Fruit fly (Drosophila melanogaster) whole organism, embryonic: ENCODE data around the gene CycE.

ENCODE experiments used
- ATbp ChIP-seq: fragments of 200-800 bp; sonication (Bioruptor generic); optimal IDR thresholded peaks from 2 replicates; lab custom pipeline; 2017; ENCODE audit warnings: missing biosample characterization, mild to moderate bottlenecking, missing genetic modification characterization, missing genetic modification reagents
- Atf6 ChIP-seq: fragments of 200-800 bp; sonication (Bioruptor generic); IDR thresholded peaks from 2 replicates; pipeline ENCODE4 v1.3.6; 2022; ENCODE audit warnings: missing biosample characterization, missing genetic modification characterization
- BEAF-32 ChIP-seq: fragments of 200-800 bp; sonication (Bioruptor generic); optimal IDR thresholded peaks from 3 replicates; lab custom pipeline; 2017; ENCODE audit warnings: missing biosample characterization, missing genetic modification characterization, mild to moderate bottlenecking, moderate library complexity, missing genetic modification reagents
- CG10147 ChIP-seq: fragments of 200-800 bp; sonication (Bioruptor generic); optimal IDR thresholded peaks from 2 replicates; lab custom pipeline; 2019; ENCODE audit warnings: missing biosample characterization, mild to moderate bottlenecking, missing genetic modification characterization, moderate library complexity
- CG1024 ChIP-seq: fragments of 200-800 bp; sonication (Bioruptor generic); IDR thresholded peaks from 2 replicates; pipeline ENCODE4 v1.3.6; 2022; ENCODE audit warnings: missing biosample characterization, missing genetic modification characterization
- CG10959 ChIP-seq: fragments of 200-800 bp; sonication (Bioruptor generic); IDR thresholded peaks from 2 replicates; pipeline ENCODE4 v1.3.6; 2022; ENCODE audit warnings: missing biosample characterization, missing genetic modification characterization
- CG11696 ChIP-seq: fragments of 200-800 bp; sonication (Bioruptor generic); IDR thresholded peaks from 2 replicates; pipeline ENCODE4 v1.3.6; 2022; ENCODE audit warnings: missing biosample characterization, missing genetic modification characterization
- CG11723 ChIP-seq: fragments of 200-800 bp; sonication (Bioruptor generic); optimal IDR thresholded peaks from 2 replicates; lab custom pipeline; 2017; ENCODE audit warnings: missing biosample characterization, mild to moderate bottlenecking, missing genetic modification characterization
- CG13287 ChIP-seq: fragments of 200-800 bp; sonication (Bioruptor generic); IDR thresholded peaks from 2 replicates; pipeline ENCODE4 v1.3.6; 2022; ENCODE audit warnings: missing biosample characterization, missing genetic modification characterization; ENCODE audit not compliant: partially characterized antibody
- CG14965 ChIP-seq: fragments of 200-800 bp; sonication (Bioruptor generic); optimal IDR thresholded peaks from 2 replicates; lab custom pipeline; 2016; ENCODE audit warnings: missing biosample characterization, missing genetic modification characterization, borderline replicate concordance
- CG15514 ChIP-seq: fragments of 200-800 bp; sonication (Bioruptor generic); optimal IDR thresholded peaks from 3 replicates; lab custom pipeline; 2017; ENCODE audit warnings: missing biosample characterization, missing genetic modification characterization, mild to moderate bottlenecking, moderate library complexity, missing genetic modification reagents
- CG1647 ChIP-seq: fragments of 200-800 bp; sonication (Bioruptor generic); optimal IDR thresholded peaks from 3 replicates; lab custom pipeline; 2016; ENCODE audit warnings: missing biosample characterization, missing genetic modification characterization
- CG17829 ChIP-seq: fragments of 200-800 bp; optimal IDR thresholded peaks from 2 replicates; lab custom pipeline; 2019; ENCODE audit warnings: missing biosample characterization, mild to moderate bottlenecking, missing genetic modification characterization, moderate library complexity
- CG3065 ChIP-seq: fragments of 200-800 bp; sonication (Bioruptor generic); optimal IDR thresholded peaks from 2 replicates; lab custom pipeline; 2016; ENCODE audit warnings: missing biosample characterization, missing genetic modification characterization
- CG34376 ChIP-seq: fragments of 200-800 bp; sonication (Bioruptor generic); optimal IDR thresholded peaks from 2 replicates; lab custom pipeline; 2018; ENCODE audit warnings: missing biosample characterization, mild to moderate bottlenecking, missing genetic modification characterization
- CG3726 ChIP-seq: fragments of 200-800 bp; sonication (Bioruptor generic); IDR thresholded peaks from 3 replicates; pipeline ENCODE4, ENCODE4 v1.3.6; 2022; ENCODE audit warnings: missing biosample characterization, missing genetic modification characterization
- CG43689 ChIP-seq: fragments of 200-800 bp; sonication (Bioruptor generic); IDR thresholded peaks from 2 replicates; pipeline ENCODE4 v1.3.6; 2022; ENCODE audit warnings: missing biosample characterization, missing genetic modification characterization
- CG4424 ChIP-seq: fragments of 200-800 bp; sonication (Bioruptor generic); optimal IDR thresholded peaks from 3 replicates; lab custom pipeline; 2016; ENCODE audit warnings: missing biosample characterization, missing genetic modification characterization
- CG4707 ChIP-seq: fragments of 200-800 bp; sonication (Bioruptor generic); optimal IDR thresholded peaks from 2 replicates; lab custom pipeline; 2018; ENCODE audit warnings: missing biosample characterization, mild to moderate bottlenecking, missing genetic modification characterization, moderate library complexity
- CG4730 ChIP-seq: fragments of 200-800 bp; sonication (Bioruptor generic); IDR thresholded peaks from 2 replicates; pipeline ENCODE4 v1.3.6; 2022; ENCODE audit warnings: missing biosample characterization, missing genetic modification characterization
- CG8478 ChIP-seq: fragments of >200 bp; optimal IDR thresholded peaks from 2 replicates; lab custom pipeline; 2018
- CG9215 ChIP-seq: fragments of 200-800 bp; sonication (Bioruptor generic); IDR thresholded peaks from 2 replicates; pipeline ENCODE4 v1.3.6; 2022; ENCODE audit warnings: missing biosample characterization, missing genetic modification characterization
- CG9437 ChIP-seq: fragments of 200-800 bp; sonication (Bioruptor generic); optimal IDR thresholded peaks from 2 replicates; lab custom pipeline; 2018; ENCODE audit warnings: missing biosample characterization, mild to moderate bottlenecking, missing genetic modification characterization
- CG9609 ChIP-seq: fragments of 200-800 bp; sonication (Bioruptor generic); optimal IDR thresholded peaks from 3 replicates; lab custom pipeline; 2016; ENCODE audit warnings: missing biosample characterization, missing genetic modification characterization
- CTCF ChIP-seq: fragments of 200-800 bp; sonication (Bioruptor generic); optimal IDR thresholded peaks from 2 replicates; lab custom pipeline; 2017; ENCODE audit warnings: missing biosample characterization, mild to moderate bottlenecking, missing genetic modification characterization, moderate library complexity
- Dll ChIP-seq: fragments of 200-800 bp; sonication (Bioruptor generic); IDR thresholded peaks from 4 replicates; pipeline ENCODE4 v1.3.6; 2022; ENCODE audit warnings: missing biosample characterization, missing genetic modification characterization; ENCODE audit not compliant: partially characterized antibody
- Hr78 ChIP-seq, 2 experiments: fragments of 200-800 bp in 1 of 2; fragments of >200 bp in 1 of 2; sonication (Bioruptor generic) in 1 of 2; optimal IDR thresholded peaks; 2 replicates each; lab custom pipeline; 2017 to 2019; ENCODE audit warnings: missing biosample characterization in 2 of 2, missing genetic modification characterization in 2 of 2, mild to moderate bottlenecking in 1 of 2, moderate library complexity in 1 of 2
- Hsf ChIP-seq: fragments of 200-800 bp; sonication (Bioruptor generic); optimal IDR thresholded peaks from 3 replicates; lab custom pipeline; 2016; ENCODE audit warnings: missing biosample characterization, missing genetic modification characterization
- Rfx ChIP-seq: fragments of 200-800 bp; sonication (Bioruptor generic); IDR thresholded peaks from 2 replicates; pipeline ENCODE4 v1.3.6; 2022; ENCODE audit warnings: missing biosample characterization, missing genetic modification characterization
- az2 ChIP-seq: fragments of 200-800 bp; sonication (Bioruptor generic); optimal IDR thresholded peaks from 3 replicates; lab custom pipeline; 2016; ENCODE audit warnings: missing biosample characterization, missing genetic modification characterization
- bigmax ChIP-seq: fragments of 200-800 bp; sonication (Bioruptor generic); optimal IDR thresholded peaks from 2 replicates; lab custom pipeline; 2018; ENCODE audit warnings: missing biosample characterization, mild to moderate bottlenecking, missing genetic modification characterization
- cas ChIP-seq: fragments of 200-800 bp; sonication (Bioruptor generic); IDR thresholded peaks from 2 replicates; pipeline ENCODE4 v1.3.6; 2022; ENCODE audit warnings: missing biosample characterization, missing genetic modification characterization
- cwo ChIP-seq: fragments of 200-800 bp; sonication (Bioruptor generic); optimal IDR thresholded peaks from 3 replicates; lab custom pipeline; 2017; ENCODE audit warnings: missing biosample characterization, missing genetic modification characterization, mild to moderate bottlenecking, moderate library complexity, missing genetic modification reagents
- fd102C ChIP-seq: fragments of 200-800 bp; sonication (Bioruptor generic); optimal IDR thresholded peaks from 2 replicates; lab custom pipeline; 2018; ENCODE audit warnings: missing biosample characterization, mild to moderate bottlenecking, missing genetic modification characterization, moderate library complexity
- gce ChIP-seq: fragments of 200-800 bp; sonication (Bioruptor generic); IDR thresholded peaks from 3 replicates; pipeline ENCODE4 v1.3.6; 2022; ENCODE audit warnings: missing biosample characterization, missing genetic modification characterization
- gcm ChIP-seq: fragments of 200-800 bp; sonication (Bioruptor generic); optimal IDR thresholded peaks from 2 replicates; lab custom pipeline; 2019; ENCODE audit warnings: missing biosample characterization, mild to moderate bottlenecking, missing genetic modification characterization, moderate library complexity
- gsb ChIP-seq: fragments of 200-800 bp; sonication (Bioruptor generic); IDR thresholded peaks from 2 replicates; pipeline ENCODE4 v1.3.6; 2022; ENCODE audit warnings: missing biosample characterization, missing genetic modification characterization
- gsb-n ChIP-seq: fragments of 200-800 bp; sonication (Bioruptor generic); optimal IDR thresholded peaks from 3 replicates; lab custom pipeline; 2018; ENCODE audit warnings: missing biosample characterization, mild to moderate bottlenecking, missing genetic modification characterization
- hbn ChIP-seq: fragments of 200-800 bp; sonication (Bioruptor generic); IDR thresholded peaks from 2 replicates; pipeline ENCODE4 v1.3.6; 2022; ENCODE audit warnings: missing biosample characterization, missing genetic modification characterization; ENCODE audit not compliant: partially characterized antibody
- kah ChIP-seq: fragments of 200-800 bp; sonication (Bioruptor generic); optimal IDR thresholded peaks from 2 replicates; lab custom pipeline; 2018; ENCODE audit warnings: missing biosample characterization, mild to moderate bottlenecking, missing genetic modification characterization
- nerfin-1 ChIP-seq: fragments of 200-800 bp; sonication (Bioruptor generic); optimal IDR thresholded peaks from 3 replicates; lab custom pipeline; 2019; ENCODE audit warnings: missing biosample characterization, mild to moderate bottlenecking, missing genetic modification characterization, moderate library complexity
- psq ChIP-seq: fragments of 200-800 bp; sonication (Bioruptor generic); optimal IDR thresholded peaks from 2 replicates; lab custom pipeline; 2017; ENCODE audit warnings: missing biosample characterization, missing genetic modification characterization
- ranshi ChIP-seq: fragments of 200-800 bp; sonication (Bioruptor generic); IDR thresholded peaks from 2 replicates; pipeline ENCODE4 v1.3.6; 2022; ENCODE audit warnings: missing biosample characterization, missing genetic modification characterization
- salm ChIP-seq: fragments of 200-800 bp; sonication (Bioruptor generic); optimal IDR thresholded peaks from 2 replicates; lab custom pipeline; 2018; ENCODE audit warnings: missing biosample characterization, mild to moderate bottlenecking, missing genetic modification characterization
- sisA ChIP-seq: fragments of 200-800 bp; sonication (Bioruptor generic); IDR thresholded peaks from 2 replicates; pipeline ENCODE4 v1.3.6; 2022; ENCODE audit warnings: missing biosample characterization, missing genetic modification characterization
- slou ChIP-seq: fragments of 200-800 bp; sonication (Bioruptor generic); optimal IDR thresholded peaks from 3 replicates; lab custom pipeline; 2016; ENCODE audit warnings: missing biosample characterization, missing genetic modification characterization
- slp2 ChIP-seq: fragments of 200-800 bp; sonication (Bioruptor generic); optimal IDR thresholded peaks from 2 replicates; lab custom pipeline; 2016; ENCODE audit warnings: missing biosample characterization, missing genetic modification characterization
- z ChIP-seq: fragments of 200-800 bp; sonication (Bioruptor generic); IDR thresholded peaks from 3 replicates; pipeline ENCODE4 v1.3.6; 2022; ENCODE audit warnings: missing biosample characterization, missing genetic modification characterization
- zf30C ChIP-seq: fragments of 200-800 bp; sonication (Bioruptor generic); optimal IDR thresholded peaks from 3 replicates; lab custom pipeline; 2018; ENCODE audit warnings: missing biosample characterization, mild to moderate bottlenecking, missing genetic modification characterization
- zfh2 ChIP-seq: fragments of 200-800 bp; sonication (Bioruptor generic); optimal IDR thresholded peaks from 2 replicates; lab custom pipeline; 2016; ENCODE audit warnings: missing biosample characterization, missing genetic modification characterization

CycE gene

DNA sequence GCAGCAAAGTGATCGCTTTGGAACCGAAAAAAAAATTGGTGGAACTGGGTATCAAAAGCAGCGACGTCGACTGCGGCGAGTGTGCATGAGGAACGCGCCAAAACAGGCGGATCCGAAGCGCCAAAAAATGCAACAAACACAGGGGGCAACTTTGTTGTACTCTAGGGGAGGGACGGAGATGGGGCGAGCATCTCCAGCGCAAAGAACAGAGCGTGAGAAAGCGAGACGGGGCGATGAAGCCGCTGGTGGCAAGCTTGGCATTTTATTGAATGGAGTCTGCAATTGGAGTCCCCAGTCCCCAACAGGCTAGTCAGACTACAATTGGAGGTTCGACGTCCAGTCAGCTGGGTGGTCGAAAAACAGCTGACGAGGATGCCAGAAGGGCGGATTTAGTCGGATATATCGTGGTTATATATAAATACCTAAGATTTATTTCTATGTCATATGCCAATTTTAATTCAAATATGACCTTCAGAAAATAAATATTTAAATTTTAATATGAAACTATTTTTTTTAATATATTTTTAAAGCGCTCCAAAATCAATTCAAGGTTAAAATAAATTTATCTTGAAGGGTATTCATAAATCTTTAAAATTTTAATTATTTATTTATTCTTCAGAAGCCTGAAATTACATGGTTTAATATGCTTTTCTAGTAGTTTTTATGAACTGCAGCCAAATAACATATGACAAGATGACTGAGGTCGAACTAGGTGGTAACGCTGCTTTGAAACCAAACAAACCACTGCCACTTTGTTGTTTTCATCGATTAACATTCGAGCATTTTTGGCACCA, 1.2 kb downstream of the CycE start (continued):
- TF ChIP-seq gce (GFP tag; lab: Robert Waterston, UW): no peak
- peak; percentile 17 for TF ChIP-seq CG1647 (GFP tag; lab: Kevin White, UChicago)
- TF ChIP-seq zfh2 (GFP tag; lab: Kevin White, UChicago): peak; percentile 37
- TF ChIP-seq gcm: peak; percentile 93
- no peak for TF ChIP-seq bigmax (GFP tag; lab: Kevin White, UChicago)
- TF ChIP-seq CTCF (GFP tag; lab: Kevin White, UChicago): peak; percentile 48
- no peak for TF ChIP-seq gsb (GFP tag; lab: Robert Waterston, UW)
- peak; percentile 79 for TF ChIP-seq cwo (GFP tag; lab: Kevin White, UChicago)
- TF ChIP-seq cas: peak; percentile 26; the same call in 1 of the 2 replicates
- peak; percentile 17 for TF ChIP-seq BEAF-32 (GFP tag; lab: Kevin White, UChicago)
- peak; percentile 59; the same call in 1 of the 2 replicates for TF ChIP-seq Atf6
- TF ChIP-seq ATbp: peak; percentile 75
- peak; percentile 41 for TF ChIP-seq Hsf (GFP tag; lab: Kevin White, UChicago)
- TF ChIP-seq Hr78 (GFP tag; optimal IDR thresholded peaks at IDR 0.05; lab: Kevin White, UChicago): peak in 1 of 2 experiments; percentile 71
- TF ChIP-seq CG9609 (GFP tag; lab: Kevin White, UChicago): no peak
- peak; percentile 93 for TF ChIP-seq gsb-n (tag; lab: Kevin White, UChicago)
- TF ChIP-seq CG3065 (GFP tag; lab: Kevin White, UChicago): peak; percentile 82
- TF ChIP-seq CG1024 (GFP tag; lab: Robert Waterston, UW): 0 out of 2 replicates have a peak, but pooled peaks have one; percentile 45
- TF ChIP-seq az2 (GFP tag; lab: Kevin White, UChicago): peak; percentile 90
- no peak for TF ChIP-seq fd102C
- peak; percentile 91 for TF ChIP-seq CG10147 (GFP tag; lab: Kevin White, UChicago)
- no peak for TF ChIP-seq CG11696 (GFP tag; lab: Robert Waterston, UW)
- TF ChIP-seq CG4730: peak; percentile 70
- peak; percentile 97 for TF ChIP-seq kah (GFP tag; lab: Kevin White, UChicago)
- TF ChIP-seq CG17829 (tag; lab: Kevin White, UChicago): peak; percentile 96
- peak; percentile 71 for TF ChIP-seq slou (GFP tag; lab: Kevin White, UChicago)
- TF ChIP-seq salm (tag; lab: Kevin White, UChicago): peak; percentile 80
- no peak for TF ChIP-seq CG14965
- no peak for TF ChIP-seq CG34376 (GFP tag; lab: Kevin White, UChicago)
- TF ChIP-seq Rfx (GFP tag; lab: Robert Waterston, UW): peak; percentile 78
- TF ChIP-seq slp2: peak; percentile 5
- TF ChIP-seq CG9215 (GFP tag; lab: Robert Waterston, UW): peak; percentile 79
- TF ChIP-seq sisA (GFP tag; lab: Robert Waterston, UW): peak; percentile 72
- peak; percentile 60 for TF ChIP-seq CG15514
- TF ChIP-seq z (GFP tag; lab: Robert Waterston, UW): no peak
- peak; percentile 95 for TF ChIP-seq CG9437
- peak; percentile 65; the same call in 1 of the 3 replicates for TF ChIP-seq CG3726 (GFP tag; lab: Robert Waterston, UW)
- no peak for TF ChIP-seq CG13287 (GFP tag; lab: Robert Waterston, UW)
- peak; percentile 81 for TF ChIP-seq CG11723 (GFP tag; lab: Kevin White, UChicago)
- TF ChIP-seq CG8478 (lab: Kevin White, UChicago): no peak
- no peak for TF ChIP-seq CG4707 (GFP tag; lab: Kevin White, UChicago)
- no peak for TF ChIP-seq zf30C (GFP tag; lab: Kevin White, UChicago)
- TF ChIP-seq Dll (GFP tag; lab: Robert Waterston, UW): no peak
- TF ChIP-seq CG10959 (GFP tag; lab: Robert Waterston, UW): peak; percentile 77
- TF ChIP-seq hbn (GFP tag; lab: Robert Waterston, UW): no peak
- TF ChIP-seq psq (GFP tag; lab: Kevin White, UChicago): peak; percentile 40
- TF ChIP-seq ranshi (GFP tag; lab: Robert Waterston, UW): peak; percentile 81; the same call in 1 of the 2 replicates
- TF ChIP-seq CG43689: no peak
- TF ChIP-seq CG4424 (GFP tag; lab: Kevin White, UChicago): peak; percentile 93
- peak; percentile 92 for TF ChIP-seq nerfin-1 (tag; lab: Kevin White, UChicago)
